ENCODE assay signal across 2 worm cellular contexts in genomic region chrV:1480841-1481240, ce11.
TF ChIP-seq lines count a peak whose summit lies in the region.

No protein-coding gene starts in this region.

TF ChIP-seq in whole organism, L1 larva, 84 proteins besides CTCF, POLR2A, EP300 and RAD21 (continued from another document and continues in another):
- TF ChIP-seq skn-1 (tag; optimal IDR thresholded peaks at IDR 0.05; lab: Kevin White, UChicago) (no peak), mab-9 (GFP tag; IDR thresholded peaks at IDR 0.05; lab: Robert Waterston, UW) (no peak), ztf-11 (tag; optimal IDR thresholded peaks at IDR 0.05; lab: Kevin White, UChicago) (no peak), efl-1 (optimal IDR thresholded peaks at IDR 0.05; lab: Kevin White, UChicago) (peak in 1 of 2 experiments; percentile 29), efl-1 (GFP tag; optimal IDR thresholded peaks at IDR 0.05 in 1 of 2; lab: Kevin White, UChicago) (peak in 1 of 2 experiments; percentile 83), ces-1 (GFP tag; optimal IDR thresholded peaks at IDR 0.05; lab: Kevin White, UChicago) (no peak), lin-35 (GFP tag; optimal IDR thresholded peaks at IDR 0.05; lab: Kevin White, UChicago) (no peak), ceh-63 (GFP tag; optimal IDR thresholded peaks at IDR 0.05; lab: Kevin White, UChicago) (no peak), nhr-12 (tag; optimal IDR thresholded peaks at IDR 0.05; lab: Kevin White, UChicago) (no peak), lir-3 (tag; optimal IDR thresholded peaks at IDR 0.05; lab: Kevin White, UChicago; ENCODE audit: poor library complexity) (no peak), nhr-28 (tag; optimal IDR thresholded peaks at IDR 0.05; lab: Kevin White, UChicago) (no peak), xbp-1 (tag; optimal IDR thresholded peaks at IDR 0.05; lab: Kevin White, UChicago) (no peak), nhr-19 (GFP tag; conservative IDR thresholded peaks at IDR 0.05; lab: Robert Waterston, UW) (peak; percentile 74), jun-1 (tag; optimal IDR thresholded peaks at IDR 0.05; lab: Kevin White, UChicago) (no peak), ceh-82 (tag; optimal IDR thresholded peaks at IDR 0.05; lab: Kevin White, UChicago) (no peak), hlh-17 (GFP tag; optimal IDR thresholded peaks at IDR 0.05; lab: Kevin White, UChicago; ENCODE audit: borderline replicate concordance) (no peak), nhr-71 (tag; optimal IDR thresholded peaks at IDR 0.05; lab: Kevin White, UChicago) (peak; percentile 88), pax-3 (tag; optimal IDR thresholded peaks at IDR 0.05; lab: Kevin White, UChicago) (no peak), pag-3 (tag; optimal IDR thresholded peaks at IDR 0.05; lab: Kevin White, UChicago; ENCODE audit: borderline replicate concordance, insufficient read depth) (peak; percentile 20), alr-1 (tag; optimal IDR thresholded peaks at IDR 0.05; lab: Kevin White, UChicago; ENCODE audit: borderline replicate concordance) (no peak), ceh-88 (GFP tag; IDR thresholded peaks at IDR 0.05; lab: Robert Waterston, UW) (no peak), nhr-84 (tag; optimal IDR thresholded peaks at IDR 0.05; lab: Kevin White, UChicago) (no peak), elt-3 (tag; optimal IDR thresholded peaks at IDR 0.05; lab: Kevin White, UChicago) (no peak), nhr-90 (tag; optimal IDR thresholded peaks at IDR 0.05; lab: Kevin White, UChicago; ENCODE audit: poor library complexity) (no peak), zip-4 (GFP tag; optimal IDR thresholded peaks at IDR 0.05; lab: Kevin White, UChicago) (no peak), vab-15 (tag; optimal IDR thresholded peaks at IDR 0.05; lab: Kevin White, UChicago) (no peak), nhr-85 (tag; lab: Kevin White, UChicago) (no peak), aly-2 (tag; optimal IDR thresholded peaks at IDR 0.05; lab: Kevin White, UChicago) (no peak), unc-130 (tag; optimal IDR thresholded peaks at IDR 0.05; lab: Kevin White, UChicago) (peak; percentile 58), nhr-77 (tag; optimal IDR thresholded peaks at IDR 0.05; lab: Kevin White, UChicago) (no peak), hpl-2 (GFP tag; optimal IDR thresholded peaks at IDR 0.05; lab: Kevin White, UChicago) (no peak), F16B12.6 (tag; optimal IDR thresholded peaks at IDR 0.05; lab: Kevin White, UChicago) (no peak), zag-1 (tag; optimal IDR thresholded peaks at IDR 0.05; lab: Kevin White, UChicago) (no peak), fos-1 (tag; optimal IDR thresholded peaks at IDR 0.05; lab: Kevin White, UChicago) (no peak), isw-1 (GFP tag; IDR thresholded peaks at IDR 0.05; lab: Robert Waterston, UW) (no peak), Y116A8C.19 (tag; optimal IDR thresholded peaks at IDR 0.05; lab: Kevin White, UChicago; ENCODE audit: borderline replicate concordance) (no peak), snpc-4 (tag; optimal IDR thresholded peaks at IDR 0.05; lab: Kevin White, UChicago) (no peak), unc-62 (GFP tag; optimal IDR thresholded peaks at IDR 0.05; lab: Kevin White, UChicago) (no peak), lin-39 (tag; optimal IDR thresholded peaks at IDR 0.05; lab: Kevin White, UChicago) (peak; percentile 63), unc-98 (GFP tag; IDR thresholded peaks at IDR 0.05; lab: Robert Waterston, UW) (no peak), tlp-1 (tag; optimal IDR thresholded peaks at IDR 0.05; lab: Kevin White, UChicago) (no peak), ets-5 (GFP tag; IDR thresholded peaks at IDR 0.05; lab: Robert Waterston, UW) (no peak), fkh-10 (GFP tag; optimal IDR thresholded peaks at IDR 0.05; lab: Kevin White, UChicago) (no peak), efl-3 (GFP tag; optimal IDR thresholded peaks at IDR 0.05; lab: Kevin White, UChicago) (no peak), pqm-1 (tag; optimal IDR thresholded peaks at IDR 0.05; lab: Kevin White, UChicago) (no peak), dsc-1 (tag; optimal IDR thresholded peaks at IDR 0.05; lab: Kevin White, UChicago) (no peak), fkh-8 (tag; optimal IDR thresholded peaks at IDR 0.05; lab: Kevin White, UChicago) (no peak), C04F5.9 (tag; optimal IDR thresholded peaks at IDR 0.05; lab: Kevin White, UChicago) (no peak), mef-2 (tag; optimal IDR thresholded peaks at IDR 0.05; lab: Kevin White, UChicago) (peak; percentile 26), C34B4.2 (tag; optimal IDR thresholded peaks at IDR 0.05; lab: Kevin White, UChicago) (no peak), ama-1 (optimal IDR thresholded peaks at IDR 0.05; lab: Kevin White, UChicago) (no peak), fkh-4 (tag; optimal IDR thresholded peaks at IDR 0.05; lab: Kevin White, UChicago; ENCODE audit: borderline replicate concordance) (no peak), nhr-76 (tag; optimal IDR thresholded peaks at IDR 0.05; lab: Kevin White, UChicago) (no peak), lsy-2 (tag; optimal IDR thresholded peaks at IDR 0.05; lab: Kevin White, UChicago) (peak in 1 of 2 experiments; percentile 52), mdl-1 (tag; optimal IDR thresholded peaks at IDR 0.05; lab: Kevin White, UChicago) (no peak), nhr-47 (tag; optimal IDR thresholded peaks at IDR 0.05; lab: Kevin White, UChicago) (no peak), blmp-1 (tag; optimal IDR thresholded peaks at IDR 0.05; lab: Kevin White, UChicago) (no peak), ceh-8 (GFP tag; optimal IDR thresholded peaks at IDR 0.05; lab: Kevin White, UChicago) (no peak), grh-1 (GFP tag; IDR thresholded peaks at IDR 0.05; lab: Robert Waterston, UW) (no peak), mep-1 (tag; optimal IDR thresholded peaks at IDR 0.05; lab: Kevin White, UChicago) (peak; percentile 5), egl-13 (tag; optimal IDR thresholded peaks at IDR 0.05; lab: Kevin White, UChicago) (no peak), sox-4 (tag; optimal IDR thresholded peaks at IDR 0.05; lab: Kevin White, UChicago) (no peak), dpl-1 (GFP tag; optimal IDR thresholded peaks at IDR 0.05; lab: Kevin White, UChicago) (no peak), lin-14 (GFP tag; optimal IDR thresholded peaks at IDR 0.05; lab: Kevin White, UChicago) (peak; percentile 97), swsn-7 (tag; optimal IDR thresholded peaks at IDR 0.05; lab: Kevin White, UChicago) (peak; percentile 31), unc-30 (tag; optimal IDR thresholded peaks at IDR 0.05; lab: Kevin White, UChicago) (no peak), rnt-1 (tag; optimal IDR thresholded peaks at IDR 0.05; lab: Kevin White, UChicago) (peak; percentile 83), nhr-11 (tag; optimal IDR thresholded peaks at IDR 0.05; lab: Kevin White, UChicago) (no peak), C16A3.4 (tag; optimal IDR thresholded peaks at IDR 0.05; lab: Kevin White, UChicago) (no peak)

TF ChIP-seq in whole organism, L2 larva, 48 proteins besides CTCF, POLR2A, EP300 and RAD21 (continued from another document):
- TF ChIP-seq lin-39 (tag; optimal IDR thresholded peaks at IDR 0.05; lab: Kevin White, UChicago) (no peak), peb-1 (tag; optimal IDR thresholded peaks at IDR 0.05; lab: Kevin White, UChicago) (no peak), ztf-4 (tag; optimal IDR thresholded peaks at IDR 0.05; lab: Kevin White, UChicago) (no peak), nhr-12 (tag; optimal IDR thresholded peaks at IDR 0.05; lab: Kevin White, UChicago) (no peak), lin-11 (tag; optimal IDR thresholded peaks at IDR 0.05; lab: Kevin White, UChicago) (no peak), ama-1 (optimal IDR thresholded peaks at IDR 0.05; lab: Kevin White, UChicago) (no peak), sma-3 (GFP tag; optimal IDR thresholded peaks at IDR 0.05; lab: Kevin White, UChicago) (no peak), nhr-129 (tag; optimal IDR thresholded peaks at IDR 0.05; lab: Kevin White, UChicago) (peak; percentile 58), snpc-4 (tag; optimal IDR thresholded peaks at IDR 0.05; lab: Kevin White, UChicago) (no peak)
TF ChIP-seq in whole organism, L2 larva: peak in this region for 3.
